Worm (Caenorhabditis elegans) whole organism, mixed stage, embryonic: ENCODE results near the gene C08B6.14.

Source experiments
- M03D4.4 ChIP-seq: sonication (generic microtip); optimal IDR thresholded peaks from 2 replicates; lab custom pipeline; 2017; ENCODE audit warnings: mild to moderate bottlenecking, missing genetic modification characterization, missing compliant biosample characterization
- bed-3 ChIP-seq: fragments of 200-800 bp; sonication (Bioruptor generic); optimal IDR thresholded peaks from 3 replicates; lab custom pipeline; 2018; ENCODE audit warnings: mild to moderate bottlenecking, missing genetic modification characterization, moderate library complexity, missing compliant biosample characterization
- blmp-1 ChIP-seq: fragments of 150-350 bp; optimal IDR thresholded peaks from 2 replicates; lab custom pipeline; 2014; ENCODE audit warnings: missing biosample characterization, missing genetic modification characterization
- ceh-39 ChIP-seq: fragments of 150-350 bp; optimal IDR thresholded peaks from 2 replicates; lab custom pipeline; 2014; ENCODE audit warnings: missing biosample characterization, missing genetic modification characterization
- ceh-43 ChIP-seq: fragments of 200-800 bp; sonication (Bioruptor generic); optimal IDR thresholded peaks from 2 replicates; lab custom pipeline; 2018; ENCODE audit warnings: mild to moderate bottlenecking, missing genetic modification characterization, moderate library complexity, missing compliant biosample characterization
- ceh-83 ChIP-seq: fragments of 200-800 bp; sonication (Bioruptor generic); optimal IDR thresholded peaks from 2 replicates; lab custom pipeline; 2018; ENCODE audit warnings: mild to moderate bottlenecking, missing genetic modification characterization, missing compliant biosample characterization
- ces-1 ChIP-seq: fragments of 150-350 bp; optimal IDR thresholded peaks from 2 replicates; lab custom pipeline; 2014; ENCODE audit warnings: missing biosample characterization, missing genetic modification reagents, missing genetic modification characterization
- cnd-1 ChIP-seq: fragments of 200-800 bp; sonication (Bioruptor generic); optimal IDR thresholded peaks from 2 replicates; lab custom pipeline; 2018; ENCODE audit warnings: mild to moderate bottlenecking, missing genetic modification characterization, missing compliant biosample characterization
- elt-1 ChIP-seq: sonication (generic microtip); optimal IDR thresholded peaks from 2 replicates; lab custom pipeline; 2017; ENCODE audit warnings: missing genetic modification characterization, mild to moderate bottlenecking, missing compliant biosample characterization, antibody characterized with exemption, moderate library complexity, borderline replicate concordance; ENCODE audit not compliant: insufficient read depth
- elt-3 ChIP-seq: fragments of 150-350 bp; optimal IDR thresholded peaks from 2 replicates; lab custom pipeline; 2014; ENCODE audit warnings: missing biosample characterization, missing genetic modification characterization
- flh-1 ChIP-seq: fragments of 200-800 bp; sonication (Bioruptor generic); optimal IDR thresholded peaks from 2 replicates; lab custom pipeline; 2018; ENCODE audit warnings: mild to moderate bottlenecking, missing genetic modification characterization, moderate library complexity, missing compliant biosample characterization
- ham-2 ChIP-seq: fragments of 200-800 bp; sonication (Bioruptor generic); optimal IDR thresholded peaks from 2 replicates; lab custom pipeline; 2018; ENCODE audit warnings: mild to moderate bottlenecking, missing genetic modification characterization, missing compliant biosample characterization
- hlh-1 ChIP-seq: fragments of 150-350 bp; optimal IDR thresholded peaks from 2 replicates; lab custom pipeline; 2014; ENCODE audit warnings: missing biosample characterization, missing genetic modification reagents, missing genetic modification characterization
- lin-13 ChIP-seq: fragments of 150-350 bp; optimal IDR thresholded peaks from 2 replicates; lab custom pipeline; 2014; ENCODE audit warnings: missing biosample characterization, missing genetic modification characterization
- lin-32 ChIP-seq: fragments of 200-800 bp; sonication (Bioruptor generic); optimal IDR thresholded peaks from 2 replicates; lab custom pipeline; 2018; ENCODE audit warnings: mild to moderate bottlenecking, missing genetic modification characterization, missing compliant biosample characterization
- lsy-2 ChIP-seq: fragments of 150-350 bp; optimal IDR thresholded peaks from 2 replicates; lab custom pipeline; 2014; ENCODE audit warnings: missing biosample characterization, missing genetic modification characterization
- mab-5 ChIP-seq: fragments of 150-350 bp; optimal IDR thresholded peaks from 2 replicates; lab custom pipeline; 2014; ENCODE audit warnings: missing biosample characterization, missing genetic modification characterization
- nhr-12 ChIP-seq: fragments of 150-350 bp; optimal IDR thresholded peaks from 2 replicates; lab custom pipeline; 2014; ENCODE audit warnings: missing biosample characterization, missing genetic modification characterization
- nhr-2 ChIP-seq: fragments of 150-350 bp; optimal IDR thresholded peaks from 2 replicates; lab custom pipeline; 2014; ENCODE audit warnings: missing biosample characterization, missing genetic modification characterization
- nhr-237 ChIP-seq: fragments of 150-350 bp; optimal IDR thresholded peaks from 2 replicates; lab custom pipeline; 2014; ENCODE audit warnings: missing biosample characterization, missing genetic modification characterization
- nhr-28 ChIP-seq: fragments of 150-350 bp; optimal IDR thresholded peaks from 2 replicates; lab custom pipeline; 2014; ENCODE audit warnings: missing biosample characterization, missing genetic modification characterization
- nhr-76 ChIP-seq: sonication (generic microtip); optimal IDR thresholded peaks from 2 replicates; lab custom pipeline; 2017; ENCODE audit warnings: missing biosample characterization, missing genetic modification characterization
- pha-4 ChIP-seq: fragments of 150-350 bp; optimal IDR thresholded peaks from 2 replicates; lab custom pipeline; 2018; ENCODE audit warnings: missing biosample characterization, missing genetic modification reagents, missing genetic modification characterization
- sem-2 ChIP-seq: fragments of 200-800 bp; sonication (Bioruptor generic); optimal IDR thresholded peaks from 2 replicates; lab custom pipeline; 2018; ENCODE audit warnings: mild to moderate bottlenecking, missing genetic modification characterization, missing compliant biosample characterization
- sptf-1 ChIP-seq: sonication (generic microtip); optimal IDR thresholded peaks from 2 replicates; lab custom pipeline; 2017; ENCODE audit warnings: mild to moderate bottlenecking, missing genetic modification characterization, moderate library complexity, missing compliant biosample characterization
- tbx-8 ChIP-seq: fragments of 200-800 bp; sonication (Bioruptor generic); optimal IDR thresholded peaks from 2 replicates; lab custom pipeline; 2018; ENCODE audit warnings: mild to moderate bottlenecking, missing genetic modification characterization, moderate library complexity, missing compliant biosample characterization
- unc-39 ChIP-seq: fragments of 150-350 bp; optimal IDR thresholded peaks from 2 replicates; lab custom pipeline; 2014; ENCODE audit warnings: missing biosample characterization, missing genetic modification characterization
- unc-62 ChIP-seq: fragments of 150-350 bp; optimal IDR thresholded peaks from 2 replicates; lab custom pipeline; 2014; ENCODE audit warnings: missing biosample characterization, missing genetic modification reagents, missing genetic modification characterization
- zip-8 ChIP-seq: fragments of 150-350 bp; optimal IDR thresholded peaks from 2 replicates; lab custom pipeline; 2014; ENCODE audit warnings: missing biosample characterization, missing genetic modification characterization
- ztf-11 ChIP-seq: fragments of 150-350 bp; optimal IDR thresholded peaks from 2 replicates; lab custom pipeline; 2014; ENCODE audit warnings: missing biosample characterization, missing genetic modification characterization

The C08B6.14 gene

DNA sequence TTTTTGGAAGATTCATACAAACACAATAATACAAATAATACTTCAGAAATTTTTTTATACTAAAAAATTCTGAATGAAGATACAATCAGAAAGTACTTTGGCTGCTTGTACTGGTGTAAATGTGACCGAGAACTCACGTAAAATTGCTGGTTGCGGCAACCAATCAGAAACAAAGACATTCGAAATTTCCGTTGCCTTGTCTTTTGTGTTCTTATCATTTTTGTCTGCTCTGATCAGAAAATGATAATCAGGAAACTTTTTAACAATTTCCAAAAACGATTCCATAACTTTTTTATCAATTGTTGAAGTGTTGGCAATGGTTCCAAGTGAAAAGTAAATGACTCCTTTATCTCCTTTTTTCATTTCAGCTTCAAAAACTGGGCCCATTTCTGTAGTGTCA lies 4.9 kb downstream of the C08B6.14 start:
- TF ChIP-seq ceh-43 (GFP tag; lab: Kevin White, UChicago) (no peak), lin-13 (tag; lab: Kevin White, UChicago) (no peak), ham-2 (GFP tag; lab: Kevin White, UChicago) (no peak), cnd-1 (tag; lab: Kevin White, UChicago) (no peak), nhr-28 (no peak), nhr-2 (tag; lab: Kevin White, UChicago) (no peak)

DNA sequence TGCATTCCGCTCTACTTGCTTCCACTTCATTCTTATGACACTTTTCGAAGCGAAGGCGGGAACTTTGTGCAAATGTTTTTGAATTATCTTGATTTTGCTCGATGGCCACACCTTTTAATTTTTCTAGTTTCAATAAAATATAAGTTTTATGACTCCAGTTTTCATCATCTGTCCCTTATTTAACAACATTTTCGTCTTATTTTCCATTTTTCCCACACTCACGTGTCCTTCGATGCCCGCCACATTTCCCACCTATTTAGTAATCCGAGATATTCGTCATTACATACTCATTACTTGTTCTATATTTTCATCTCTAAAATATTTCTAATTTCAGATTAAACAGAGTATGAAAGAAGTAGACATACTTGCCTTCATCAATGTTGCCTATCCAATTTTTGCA lies 7.4 kb downstream of the C08B6.14 start, which contains the start of gene srd-49:
TSS of gene srd-49 (plus strand) at position 301 of the 400 bp plus-strand sequence.
- TF ChIP-seq unc-39 (tag; lab: Kevin White, UChicago), result no peak
- no peak for TF ChIP-seq bed-3
- TF ChIP-seq ceh-43 (GFP tag; lab: Kevin White, UChicago), result no peak
- TF ChIP-seq lin-32 (GFP tag; lab: Kevin White, UChicago), result no peak
- TF ChIP-seq lsy-2 (tag; lab: Kevin White, UChicago), result no peak
- TF ChIP-seq elt-1 (tag; lab: Kevin White, UChicago), result no peak
- TF ChIP-seq ceh-39 (tag; lab: Kevin White, UChicago), result no peak
- no peak for TF ChIP-seq ztf-11 (tag; lab: Kevin White, UChicago)
- no peak for TF ChIP-seq nhr-76 (tag; lab: Kevin White, UChicago)
- no peak for TF ChIP-seq blmp-1
- no peak for TF ChIP-seq ces-1
- TF ChIP-seq ham-2 (GFP tag; lab: Kevin White, UChicago), result no peak
- TF ChIP-seq, all 35 proteins: peak for 0

DNA sequence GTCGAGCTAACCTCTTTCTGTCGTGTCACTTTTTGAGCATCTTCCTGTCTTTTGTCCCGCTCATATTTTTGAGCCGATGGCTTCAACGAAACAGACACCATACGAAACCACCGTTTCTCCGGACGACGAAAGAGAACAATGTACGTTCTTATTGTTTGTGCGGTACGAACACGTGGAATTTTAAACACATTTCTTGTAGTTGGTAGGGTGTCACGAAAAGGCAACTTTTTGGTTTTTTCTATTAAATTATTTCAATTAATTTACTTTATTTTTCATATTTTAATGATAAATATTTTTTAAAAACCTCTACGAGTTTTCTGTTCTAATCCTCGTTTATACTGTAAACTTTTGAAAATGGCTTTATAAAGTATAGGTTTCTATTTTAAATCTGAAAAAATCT lies 10.7 kb downstream of the C08B6.14 start, which contains the start of gene R04B5.11:
TSS of gene R04B5.11 (minus strand) at position 101 of the 400 bp plus-strand sequence.
- no peak for TF ChIP-seq tbx-8 (GFP tag; lab: Kevin White, UChicago)
- no peak for TF ChIP-seq ceh-39 (tag; lab: Kevin White, UChicago)
- no peak for TF ChIP-seq nhr-12
- TF ChIP-seq lsy-2 (tag; lab: Kevin White, UChicago), result no peak
- TF ChIP-seq nhr-28, result no peak
- no peak for TF ChIP-seq pha-4
- no peak for TF ChIP-seq ceh-83 (GFP tag; lab: Kevin White, UChicago)
- TF ChIP-seq blmp-1, result no peak
- TF ChIP-seq cnd-1 (tag; lab: Kevin White, UChicago), result no peak
- no peak for TF ChIP-seq nhr-237 (tag; lab: Kevin White, UChicago)
- TF ChIP-seq ceh-43 (GFP tag; lab: Kevin White, UChicago), result no peak

DNA sequence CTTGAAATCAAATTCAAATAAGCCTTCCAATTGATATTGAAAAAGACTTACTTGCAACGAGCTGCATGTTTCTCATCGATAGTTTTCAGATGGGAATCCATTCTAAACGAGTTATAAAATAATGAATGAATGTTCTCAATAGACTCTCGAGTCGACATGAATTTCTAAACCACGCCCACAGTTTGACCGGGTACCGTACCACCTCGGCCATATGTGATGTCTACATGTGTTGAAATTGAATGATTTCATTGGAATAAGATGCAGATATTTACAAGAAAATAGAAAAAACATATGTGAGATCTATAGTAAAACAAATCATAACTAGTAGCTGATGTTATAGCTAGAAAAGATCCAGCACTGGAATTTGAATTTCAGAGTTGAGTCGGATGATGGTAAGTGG lies 11.4 kb downstream of the C08B6.14 start, which contains the start of gene R04B5.7:
TSS of gene R04B5.7 (minus strand) at position 101 of the 400 bp plus-strand sequence.
- TF ChIP-seq flh-1 (GFP tag; lab: Kevin White, UChicago), result no peak
- TF ChIP-seq lsy-2 (tag; lab: Kevin White, UChicago), result no peak
- no peak for TF ChIP-seq M03D4.4 (tag; lab: Kevin White, UChicago)
- TF ChIP-seq ceh-43 (GFP tag; lab: Kevin White, UChicago), result no peak
- no peak for TF ChIP-seq unc-62
- TF ChIP-seq ces-1, result no peak
- TF ChIP-seq zip-8, result no peak
- no peak for TF ChIP-seq sptf-1 (tag; lab: Kevin White, UChicago)
- TF ChIP-seq mab-5 (tag; lab: Kevin White, UChicago), result no peak
- no peak for TF ChIP-seq ceh-39 (tag; lab: Kevin White, UChicago)
- no peak for TF ChIP-seq nhr-2 (tag; lab: Kevin White, UChicago)
- TF ChIP-seq, all 35 proteins: peak for 0

ce11 chrV:10087103-10087502 lies 14.7 kb downstream of the C08B6.14 start, which contains the start of gene R04B5.5:
Gene R04B5.5 (plus strand): TSS chrV:10087480.
- TF ChIP-seq elt-3 (peak; percentile 86), sem-2 (no peak), unc-62 (peak; percentile 62), elt-1 (tag; lab: Kevin White, UChicago) (peak; percentile 30)

DNA sequence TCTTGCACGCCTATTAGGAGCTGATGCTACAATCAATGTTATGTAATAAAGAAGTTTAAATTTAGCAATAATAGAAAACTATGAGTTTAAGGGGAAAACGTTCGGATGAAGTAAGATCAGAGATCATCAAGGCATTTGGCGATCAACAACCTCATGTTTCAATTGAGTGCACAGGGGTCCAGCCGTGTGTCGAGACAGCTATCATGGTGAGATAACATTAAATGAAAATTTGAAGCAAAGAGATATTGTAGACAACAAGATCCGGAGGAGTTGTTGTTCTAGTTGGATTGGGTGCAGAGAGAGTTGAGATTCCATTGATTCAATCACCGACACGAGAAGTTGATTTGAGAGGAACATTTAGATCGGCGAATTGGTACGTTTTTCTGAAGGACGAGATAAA lies 15.7 kb downstream of the C08B6.14 start:
- no peak for TF ChIP-seq mab-5 (tag; lab: Kevin White, UChicago)
- no peak for TF ChIP-seq ham-2 (GFP tag; lab: Kevin White, UChicago)
- no peak for TF ChIP-seq lsy-2 (tag; lab: Kevin White, UChicago)
- peak; percentile 52 for TF ChIP-seq hlh-1 (tag; lab: Kevin White, UChicago)
- no peak for TF ChIP-seq lin-32 (GFP tag; lab: Kevin White, UChicago)
